Fruit fly (Drosophila melanogaster): ENCODE data around the gene PIG-Wb.

Gene PIG-Wb

DNA sequence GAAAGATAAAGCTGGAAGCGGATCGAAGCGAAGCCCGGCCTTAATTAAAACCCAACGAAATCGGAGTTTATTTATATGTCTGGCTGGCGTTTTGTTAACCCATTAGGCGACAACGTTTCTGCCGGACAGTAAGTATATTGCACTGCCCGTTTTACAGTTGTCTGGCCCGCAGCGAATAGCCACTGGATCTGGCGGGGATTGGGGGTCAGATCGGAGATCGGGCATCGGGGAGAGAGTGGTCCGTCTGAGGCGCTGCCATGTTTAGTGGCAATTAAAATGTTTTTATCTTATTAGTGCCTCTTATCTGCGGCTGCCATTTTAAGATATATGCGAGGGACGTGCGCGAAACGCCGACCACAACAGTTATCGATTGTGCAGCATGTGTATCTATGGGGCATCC lies 28.7 kb downstream of the PIG-Wb start:
- TF ChIP-seq CG16779 (tag; optimal IDR thresholded peaks at IDR 0.05) = no peak
- no peak for TF ChIP-seq Sox102F (GFP tag; optimal IDR thresholded peaks at IDR 0.05)
- no peak for TF ChIP-seq CG31627 (GFP tag; optimal IDR thresholded peaks at IDR 0.05)
- no peak for TF ChIP-seq dsx (GFP tag; optimal IDR thresholded peaks at IDR 0.05; ENCODE audit: poor library complexity, severe bottlenecking)
- TF ChIP-seq CG1621 (tag; optimal IDR thresholded peaks at IDR 0.05) = no peak
- TF ChIP-seq eg (GFP tag; IDR thresholded peaks at IDR 0.05) = no peak
- TF ChIP-seq Eip93F (GFP tag; optimal IDR thresholded peaks at IDR 0.05) = no peak
- no peak for TF ChIP-seq achi (GFP tag; optimal IDR thresholded peaks at IDR 0.05)
- TF ChIP-seq spab (GFP tag; optimal IDR thresholded peaks at IDR 0.05) = no peak
- no peak for TF ChIP-seq CG32006 (GFP tag; optimal IDR thresholded peaks at IDR 0.05)
- no peak for TF ChIP-seq Lpt (GFP tag; optimal IDR thresholded peaks at IDR 0.05)

DNA sequence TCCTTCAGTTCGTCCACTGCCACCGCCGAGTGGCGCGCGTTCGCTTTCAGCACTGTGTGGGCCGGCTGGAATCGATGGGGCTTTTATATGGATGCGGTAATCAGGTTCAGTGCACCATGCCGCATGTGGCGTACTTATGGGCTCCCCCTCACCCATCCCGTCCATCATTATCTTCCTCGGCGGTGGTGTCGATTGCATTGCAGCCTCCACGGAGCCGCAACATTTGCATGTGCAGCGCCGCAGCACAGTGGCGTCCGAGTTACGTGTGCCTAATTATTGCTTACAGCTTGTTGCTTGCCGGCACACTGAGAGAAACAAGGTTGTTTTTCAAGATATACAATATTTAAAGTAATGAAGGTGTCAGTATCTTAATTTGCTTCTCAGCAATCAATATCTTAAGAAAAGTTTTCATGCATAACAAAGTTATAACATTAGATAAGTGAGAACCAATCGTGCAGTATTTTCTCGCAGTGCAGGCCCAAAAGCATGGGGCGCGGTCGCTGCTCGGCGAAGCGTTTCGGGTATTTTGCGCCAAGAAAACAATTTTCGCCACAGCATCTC lies 35.5 kb downstream of the PIG-Wb start, which contains the start of gene CG13931:
TSS of gene CG13931 (minus strand) at position 41 of the 561 bp plus-strand sequence.
- TF ChIP-seq topi (GFP tag; optimal IDR thresholded peaks at IDR 0.05) (peak; percentile 53), CG6792 (GFP tag; optimal IDR thresholded peaks at IDR 0.05) (peak; percentile 67), CG8119 (GFP tag; IDR thresholded peaks at IDR 0.05) (peak; percentile 82), svp (GFP tag) (peak; percentile 82), dac (GFP tag; optimal IDR thresholded peaks at IDR 0.05) (peak; percentile 25), CG6854 (GFP tag; optimal IDR thresholded peaks at IDR 0.05) (no peak), esn (GFP tag; optimal IDR thresholded peaks at IDR 0.05) (peak; percentile 63), achi (GFP tag; optimal IDR thresholded peaks at IDR 0.05) (peak; percentile 53), fkh (GFP tag; optimal IDR thresholded peaks at IDR 0.05) (no peak), acj6 (GFP tag; optimal IDR thresholded peaks at IDR 0.05) (peak; percentile 65), pdm3 (GFP tag; optimal IDR thresholded peaks at IDR 0.05) (peak; percentile 76), CG11902 (GFP tag; optimal IDR thresholded peaks at IDR 0.05) (peak; percentile 40), cyc (GFP tag; optimal IDR thresholded peaks at IDR 0.05) (peak; percentile 62), Ets96B (tag; optimal IDR thresholded peaks at IDR 0.05) (peak; percentile 53), dsx (GFP tag; optimal IDR thresholded peaks at IDR 0.05; ENCODE audit: poor library complexity, severe bottlenecking) (peak; percentile 53), spab (GFP tag; optimal IDR thresholded peaks at IDR 0.05) (peak; percentile 57), ss (GFP tag; optimal IDR thresholded peaks at IDR 0.05) (peak; percentile 17 to 38), OdsH (GFP tag; optimal IDR thresholded peaks at IDR 0.05) (peak; percentile 68), CG8632 (GFP tag; optimal IDR thresholded peaks at IDR 0.05) (peak; percentile 56), Eip93F (GFP tag; optimal IDR thresholded peaks at IDR 0.05) (no peak), Blimp-1 (GFP tag; optimal IDR thresholded peaks at IDR 0.05) (no peak), CG15336 (GFP tag; IDR thresholded peaks at IDR 0.05) (peak; percentile 76), Hr4 (GFP tag; optimal IDR thresholded peaks at IDR 0.05) (peak; percentile 82), CG10669 (GFP tag; optimal IDR thresholded peaks at IDR 0.05) (peak; percentile 67), CG6808 (GFP tag; optimal IDR thresholded peaks at IDR 0.05) (peak; percentile 62), CG9139 (GFP tag; optimal IDR thresholded peaks at IDR 0.05) (peak; percentile 45), CG3032 (tag; optimal IDR thresholded peaks at IDR 0.05) (peak; percentile 54), CG32006 (GFP tag; optimal IDR thresholded peaks at IDR 0.05) (peak; percentile 79), net (GFP tag; optimal IDR thresholded peaks at IDR 0.05) (peak; percentile 72), CG8319 (GFP tag; optimal IDR thresholded peaks at IDR 0.05) (peak; percentile 5), Smox (GFP tag; optimal IDR thresholded peaks at IDR 0.05) (peak; percentile 51), Sox102F (GFP tag; optimal IDR thresholded peaks at IDR 0.05) (peak; percentile 64), CG7368 (GFP tag; optimal IDR thresholded peaks at IDR 0.05) (peak; percentile 72), CG1621 (tag; optimal IDR thresholded peaks at IDR 0.05) (peak; percentile 64), CG3919 (GFP tag; optimal IDR thresholded peaks at IDR 0.05) (peak; percentile 72), Met (GFP tag; optimal IDR thresholded peaks at IDR 0.05) (peak; percentile 67), Hr38 (GFP tag; optimal IDR thresholded peaks at IDR 0.05) (no peak), CG11762 (GFP tag; optimal IDR thresholded peaks at IDR 0.05; ENCODE audit: insufficient read depth) (no peak), Hr39 (GFP tag; optimal IDR thresholded peaks at IDR 0.05) (peak; percentile 68), fd85E (GFP tag; optimal IDR thresholded peaks at IDR 0.05) (no peak), Sox15 (GFP tag; optimal IDR thresholded peaks at IDR 0.05) (peak; percentile 37), vri (GFP tag; optimal IDR thresholded peaks at IDR 0.05) (peak; percentile 28), Eip78C (GFP tag) (peak; percentile 90), eg (GFP tag; IDR thresholded peaks at IDR 0.05) (peak; percentile 84), salr (GFP tag; optimal IDR thresholded peaks at IDR 0.05) (peak; percentile 34 to 55)
